Fruit fly (Drosophila melanogaster): ENCODE results near the gene Zasp67.

Zasp67 gene

dm6 chr3L:9760151-9760749 lies 37.2 kb downstream of the Zasp67 start, which contains the start of gene CG42268 (continued):
- TF ChIP-seq Rfx (GFP tag; IDR thresholded peaks at IDR 0.05) = peak; percentile 30; the same call in 1 of the 2 replicates
- peak; percentile 26 for TF ChIP-seq sug (tag; optimal IDR thresholded peaks at IDR 0.05)
- no peak for TF ChIP-seq Stat92E (GFP tag; optimal IDR thresholded peaks at IDR 0.05)
- TF ChIP-seq ftz-f1 (GFP tag; optimal IDR thresholded peaks at IDR 0.05) = peak; percentile 63
- peak; percentile 62 for TF ChIP-seq sens (GFP tag)
- no peak for TF ChIP-seq chif (GFP tag; optimal IDR thresholded peaks at IDR 0.05)
- TF ChIP-seq CG42726 (GFP tag; IDR thresholded peaks at IDR 0.05; ENCODE audit: partially characterized antibody) = no peak
- no peak for TF ChIP-seq Dfd (GFP tag; optimal IDR thresholded peaks at IDR 0.05)
- no peak for TF ChIP-seq CG13123 (GFP tag; optimal IDR thresholded peaks at IDR 0.05)
- peak in 1 of 2 experiments; percentile 42 for TF ChIP-seq Trl (optimal IDR thresholded peaks at IDR 0.05)
- no peak for TF ChIP-seq Trl (GFP tag; optimal IDR thresholded peaks at IDR 0.05)
- TF ChIP-seq CG16779 (GFP tag; IDR thresholded peaks at IDR 0.05) = no peak
- TF ChIP-seq CoRest (tag; optimal IDR thresholded peaks at IDR 0.05) = no peak

dm6 chr3L:9751625-9752024 lies 45.9 kb downstream of the Zasp67 start:
- TF ChIP-seq CG17385 (GFP tag; optimal IDR thresholded peaks at IDR 0.05) (no peak), CG5953 (GFP tag; IDR thresholded peaks at IDR 0.05) (no peak), CG34224 (GFP tag; IDR thresholded peaks at IDR 0.05; ENCODE audit: partially characterized antibody) (no peak), MTF-1 (GFP tag; optimal IDR thresholded peaks at IDR 0.05; ENCODE audit: borderline replicate concordance) (no peak), Asciz (GFP tag; optimal IDR thresholded peaks at IDR 0.05) (no peak), H2.0 (GFP tag; IDR thresholded peaks at IDR 0.05) (0 out of 2 replicates have a peak, but pooled peaks have one; percentile 13), ara (GFP tag; IDR thresholded peaks at IDR 0.05) (no peak), knrl (GFP tag; IDR thresholded peaks at IDR 0.05; ENCODE audit: partially characterized antibody) (0 out of 3 replicates have a peak, but pooled peaks have one; percentile 30), Bgb (GFP tag; IDR thresholded peaks at IDR 0.05; ENCODE audit: partially characterized antibody) (peak; percentile 42; the same call in 1 of the 2 replicates), CG11456 (GFP tag; IDR thresholded peaks at IDR 0.05) (peak; percentile 10; the same call in 1 of the 3 replicates), Eip74EF (GFP tag; optimal IDR thresholded peaks at IDR 0.05) (no peak), H15 (GFP tag; IDR thresholded peaks at IDR 0.05) (no peak), en (GFP tag; optimal IDR thresholded peaks at IDR 0.05) (no peak), slbo (GFP tag; IDR thresholded peaks at IDR 0.05) (peak; percentile 36; the same call in 1 of the 2 replicates), Opbp (GFP tag; IDR thresholded peaks at IDR 0.05; ENCODE audit: partially characterized antibody) (0 out of 3 replicates have a peak, but pooled peaks have one; percentile 41), caup (GFP tag; optimal IDR thresholded peaks at IDR 0.05; ENCODE audit: severe bottlenecking) (no peak), NFAT (GFP tag; IDR thresholded peaks at IDR 0.05) (peak; percentile 11; the same call in 1 of the 2 replicates), pita (GFP tag; optimal IDR thresholded peaks at IDR 0.05) (peak; percentile 56), hkb (optimal IDR thresholded peaks at IDR 0.05) (peak; percentile 45), hkb (GFP tag; IDR thresholded peaks at IDR 0.05) (no peak), sens (GFP tag) (no peak), CkIIα-i1 (GFP tag; IDR thresholded peaks at IDR 0.05) (no peak), ac (GFP tag; optimal IDR thresholded peaks at IDR 0.05) (no peak), CG32532 (GFP tag; IDR thresholded peaks at IDR 0.05) (peak; percentile 55), ttk (GFP tag; IDR thresholded peaks at IDR 0.05) (peak; percentile 25; the same call in 1 of the 2 replicates), Bdp1 (GFP tag; optimal IDR thresholded peaks at IDR 0.05) (no peak), seq (GFP tag; IDR thresholded peaks at IDR 0.05) (peak; percentile 78), CG6683 (GFP tag; optimal IDR thresholded peaks at IDR 0.05) (no peak), sob (GFP tag; IDR thresholded peaks at IDR 0.05) (no peak), fd102C (GFP tag; optimal IDR thresholded peaks at IDR 0.05) (no peak), Myb (GFP tag; optimal IDR thresholded peaks at IDR 0.05) (peak; percentile 5), CG2199 (GFP tag; IDR thresholded peaks at IDR 0.05) (peak; percentile 43; the same call in 1 of the 3 replicates), CG15269 (tag; optimal IDR thresholded peaks at IDR 0.05) (no peak), Dip3 (GFP tag; optimal IDR thresholded peaks at IDR 0.05) (no peak), CG9932 (GFP tag; IDR thresholded peaks at IDR 0.05) (peak; percentile 39; the same call in 1 of the 2 replicates), CG4360 (GFP tag; IDR thresholded peaks at IDR 0.05) (no peak), Hr3 (GFP tag; optimal IDR thresholded peaks at IDR 0.05) (no peak)

All from whole organism, embryonic.